Worm (Caenorhabditis elegans): ENCODE results near the gene D2023.3.

DNA sequence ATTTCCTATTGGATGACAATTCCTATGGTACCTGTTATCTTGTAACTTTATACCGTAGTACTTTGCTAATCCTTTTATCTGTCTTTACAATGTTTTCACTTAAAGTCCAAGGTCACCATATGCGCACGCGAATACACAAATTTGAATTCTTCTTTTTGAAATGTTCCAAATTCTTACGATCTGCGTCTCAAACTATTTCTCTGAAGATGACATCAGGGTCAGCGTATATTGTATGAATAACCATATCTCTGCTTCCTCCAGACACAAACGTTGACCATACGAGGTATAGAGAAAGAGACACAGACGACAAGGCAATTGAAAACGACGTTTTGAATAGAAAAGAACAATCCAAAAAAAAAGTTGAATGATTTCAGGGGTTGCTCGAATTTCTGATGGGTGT, 37.9 kb downstream of the D2023.3 start:
- no peak for TF ChIP-seq ama-1 (optimal IDR thresholded peaks at IDR 0.05)
- no peak for TF ChIP-seq tbx-37 (GFP tag; conservative IDR thresholded peaks at IDR 0.05)
- TF ChIP-seq scrt-1 (GFP tag; IDR thresholded peaks at IDR 0.05), result no peak
- TF ChIP-seq ceh-36 (tag; optimal IDR thresholded peaks at IDR 0.05), result no peak
- no peak for TF ChIP-seq B0310.2 (tag; optimal IDR thresholded peaks at IDR 0.05)
